Fruit fly (Drosophila melanogaster) whole organism, embryonic: Measurements from ENCODE around the gene CG14253.

ENCODE experiments used
- B-H1 ChIP-seq: fragments of 200-800 bp; sonication (Bioruptor generic); IDR thresholded peaks from 3 replicates; pipeline ENCODE4 v1.3.6; 2022; ENCODE audit warnings: missing biosample characterization, missing genetic modification characterization
- Blimp-1 ChIP-seq: fragments of 200-800 bp; sonication (Bioruptor generic); optimal IDR thresholded peaks from 3 replicates; lab custom pipeline; 2018; ENCODE audit warnings: missing biosample characterization, missing genetic modification characterization, mild to moderate bottlenecking, moderate library complexity, missing genetic modification reagents
- CG10147 ChIP-seq: fragments of 200-800 bp; sonication (Bioruptor generic); optimal IDR thresholded peaks from 2 replicates; lab custom pipeline; 2019; ENCODE audit warnings: missing biosample characterization, mild to moderate bottlenecking, missing genetic modification characterization, moderate library complexity
- CG10321 ChIP-seq: fragments of 200-800 bp; sonication (Bioruptor generic); IDR thresholded peaks from 2 replicates; pipeline ENCODE4 v1.3.6; 2022; ENCODE audit warnings: missing biosample characterization, missing genetic modification characterization
- CG10366 ChIP-seq: fragments of 200-800 bp; sonication (Bioruptor generic); IDR thresholded peaks from 2 replicates; pipeline ENCODE4 v1.3.6; 2022; ENCODE audit warnings: missing biosample characterization, missing genetic modification characterization
- CG10543 ChIP-seq: fragments of 200-800 bp; sonication (Bioruptor generic); optimal IDR thresholded peaks from 3 replicates; lab custom pipeline; 2017; ENCODE audit warnings: missing biosample characterization, mild to moderate bottlenecking, missing genetic modification characterization, moderate library complexity
- CG11456 ChIP-seq: fragments of 200-800 bp; sonication (Bioruptor generic); IDR thresholded peaks from 3 replicates; pipeline ENCODE4 v1.3.6; 2022; ENCODE audit warnings: missing biosample characterization, missing genetic modification characterization
- CG12071 ChIP-seq: fragments of 200-800 bp; sonication (Bioruptor generic); optimal IDR thresholded peaks from 3 replicates; lab custom pipeline; 2018; ENCODE audit warnings: missing biosample characterization, mild to moderate bottlenecking, missing genetic modification characterization
- CG1233 ChIP-seq: fragments of 200-800 bp; sonication (Bioruptor generic); optimal IDR thresholded peaks from 4 replicates; lab custom pipeline; 2018; ENCODE audit warnings: missing biosample characterization, mild to moderate bottlenecking, missing genetic modification characterization
- CG12769 ChIP-seq: fragments of 200-800 bp; sonication (Bioruptor generic); optimal IDR thresholded peaks from 2 replicates; lab custom pipeline; 2019; ENCODE audit warnings: missing biosample characterization, mild to moderate bottlenecking, missing genetic modification characterization, moderate library complexity
- CG14860 ChIP-seq: fragments of 200-800 bp; sonication (Bioruptor generic); IDR thresholded peaks from 3 replicates; pipeline ENCODE4 v1.3.6; 2022; ENCODE audit warnings: missing biosample characterization, missing genetic modification characterization; ENCODE audit not compliant: partially characterized antibody
- CG14965 ChIP-seq: fragments of 200-800 bp; sonication (Bioruptor generic); optimal IDR thresholded peaks from 2 replicates; lab custom pipeline; 2016; ENCODE audit warnings: missing biosample characterization, missing genetic modification characterization, borderline replicate concordance
- CG17328 ChIP-seq: fragments of 200-800 bp; sonication (Bioruptor generic); IDR thresholded peaks from 2 replicates; pipeline ENCODE4 v1.3.6; 2022; ENCODE audit warnings: missing biosample characterization, missing genetic modification characterization
- CG2678 ChIP-seq: fragments of 200-800 bp; sonication (Bioruptor generic); optimal IDR thresholded peaks from 3 replicates; lab custom pipeline; 2019; ENCODE audit warnings: missing biosample characterization, mild to moderate bottlenecking, missing genetic modification characterization, moderate library complexity
- CG3281 ChIP-seq: fragments of 200-800 bp; sonication (Bioruptor generic); optimal IDR thresholded peaks from 3 replicates; lab custom pipeline; 2017; ENCODE audit warnings: missing biosample characterization, mild to moderate bottlenecking, missing genetic modification characterization
- CG3726 ChIP-seq: fragments of 200-800 bp; sonication (Bioruptor generic); IDR thresholded peaks from 3 replicates; pipeline ENCODE4, ENCODE4 v1.3.6; 2022; ENCODE audit warnings: missing biosample characterization, missing genetic modification characterization
- CG4820 ChIP-seq: fragments of 200-800 bp; sonication (Bioruptor generic); optimal IDR thresholded peaks from 3 replicates; lab custom pipeline; 2016; ENCODE audit warnings: missing biosample characterization, missing genetic modification characterization
- CG6175 ChIP-seq: fragments of 200-800 bp; sonication (Bioruptor generic); IDR thresholded peaks from 3 replicates; pipeline ENCODE4 v1.3.6; 2022; ENCODE audit warnings: missing biosample characterization, missing genetic modification characterization
- CG6791 ChIP-seq: fragments of 200-800 bp; sonication (Bioruptor generic); IDR thresholded peaks from 3 replicates; pipeline ENCODE4 v1.3.6; 2022; ENCODE audit warnings: missing biosample characterization, missing genetic modification characterization; ENCODE audit not compliant: partially characterized antibody
- CG7987 ChIP-seq: fragments of 200-800 bp; sonication (Bioruptor generic); optimal IDR thresholded peaks from 2 replicates; lab custom pipeline; 2018; ENCODE audit warnings: missing biosample characterization, mild to moderate bottlenecking, missing genetic modification characterization, moderate library complexity
- CG8765 ChIP-seq: fragments of 200-800 bp; sonication (Bioruptor generic); IDR thresholded peaks from 2 replicates; pipeline ENCODE4 v1.3.6; 2022; ENCODE audit warnings: missing biosample characterization, missing genetic modification characterization
- CrebB ChIP-seq: fragments of 200-800 bp; sonication (Bioruptor generic); optimal IDR thresholded peaks from 3 replicates; lab custom pipeline; 2018; ENCODE audit warnings: missing biosample characterization, mild to moderate bottlenecking, missing genetic modification characterization
- Dbx ChIP-seq: fragments of 200-800 bp; sonication (Bioruptor generic); IDR thresholded peaks from 3 replicates; pipeline ENCODE4 v1.3.6; 2022; ENCODE audit warnings: missing biosample characterization, missing genetic modification characterization
- Deaf1 ChIP-seq: fragments of 200-800 bp; optimal IDR thresholded peaks from 3 replicates; lab custom pipeline; 2019; ENCODE audit warnings: missing biosample characterization, mild to moderate bottlenecking, missing genetic modification characterization, moderate library complexity
- Fer3 ChIP-seq: fragments of 200-800 bp; sonication (Bioruptor generic); optimal IDR thresholded peaks from 2 replicates; lab custom pipeline; 2018; ENCODE audit warnings: missing biosample characterization, mild to moderate bottlenecking, missing genetic modification characterization, moderate library complexity
- Hmr ChIP-seq: fragments of 200-800 bp; sonication (Bioruptor generic); optimal IDR thresholded peaks from 3 replicates; lab custom pipeline; 2017; ENCODE audit warnings: mild to moderate bottlenecking, missing biosample characterization, missing genetic modification reagents, missing genetic modification characterization
- Hr39 ChIP-seq: fragments of >200 bp; optimal IDR thresholded peaks from 2 replicates; lab custom pipeline; 2017
- Med ChIP-seq: fragments of 200-800 bp; sonication (Bioruptor generic); peaks from one replicate; lab custom pipeline; 2016; ENCODE audit warnings: missing biosample characterization, missing genetic modification characterization, mild to moderate bottlenecking, inconsistent platforms, moderate library complexity
- Meics ChIP-seq: fragments of 200-800 bp; sonication (Bioruptor generic); optimal IDR thresholded peaks from 2 replicates; lab custom pipeline; 2017; ENCODE audit warnings: missing biosample characterization, mild to moderate bottlenecking, missing genetic modification characterization
- NFAT ChIP-seq: fragments of 200-800 bp; sonication (Bioruptor generic); IDR thresholded peaks from 2 replicates; pipeline ENCODE4 v1.3.6; 2022; ENCODE audit warnings: missing biosample characterization, missing genetic modification characterization
- Nf-YB ChIP-seq: fragments of 200-800 bp; sonication (Bioruptor generic); optimal IDR thresholded peaks from 3 replicates; lab custom pipeline; 2019; ENCODE audit warnings: missing biosample characterization, mild to moderate bottlenecking, missing genetic modification characterization, moderate library complexity
- Rfx ChIP-seq: fragments of 200-800 bp; sonication (Bioruptor generic); IDR thresholded peaks from 2 replicates; pipeline ENCODE4 v1.3.6; 2022; ENCODE audit warnings: missing biosample characterization, missing genetic modification characterization
- amos ChIP-seq: fragments of 200-800 bp; sonication (Bioruptor generic); IDR thresholded peaks from 2 replicates; pipeline ENCODE4 v1.3.6; 2022; ENCODE audit warnings: missing biosample characterization, missing genetic modification characterization; ENCODE audit not compliant: partially characterized antibody
- aop ChIP-seq: fragments of 200-800 bp; sonication (Bioruptor generic); IDR thresholded peaks from 2 replicates; pipeline ENCODE4 v1.3.6; 2022; ENCODE audit warnings: missing biosample characterization, missing genetic modification characterization
- caup ChIP-seq: fragments of 200-800 bp; sonication (Bioruptor generic); optimal IDR thresholded peaks from 3 replicates; lab custom pipeline; 2017; ENCODE audit warnings: missing biosample characterization, mild to moderate bottlenecking, missing genetic modification characterization, moderate library complexity; ENCODE audit not compliant: severe bottlenecking
- chm ChIP-seq: fragments of 200-800 bp; sonication (Bioruptor generic); IDR thresholded peaks from 2 replicates; pipeline ENCODE4 v1.3.6; 2022; ENCODE audit warnings: missing biosample characterization, missing genetic modification characterization
- crol ChIP-seq: fragments of 200-800 bp; sonication (Bioruptor generic); IDR thresholded peaks from 2 replicates; pipeline ENCODE4 v1.3.6; 2022; ENCODE audit warnings: missing biosample characterization, missing genetic modification characterization
- cwo ChIP-seq: fragments of 200-800 bp; sonication (Bioruptor generic); optimal IDR thresholded peaks from 3 replicates; lab custom pipeline; 2017; ENCODE audit warnings: missing biosample characterization, missing genetic modification characterization, mild to moderate bottlenecking, moderate library complexity, missing genetic modification reagents
- fd3F ChIP-seq: fragments of 200-800 bp; sonication (Bioruptor generic); optimal IDR thresholded peaks from 2 replicates; lab custom pipeline; 2018; ENCODE audit warnings: missing biosample characterization, mild to moderate bottlenecking, missing genetic modification characterization, moderate library complexity
- gce ChIP-seq: fragments of 200-800 bp; sonication (Bioruptor generic); IDR thresholded peaks from 3 replicates; pipeline ENCODE4 v1.3.6; 2022; ENCODE audit warnings: missing biosample characterization, missing genetic modification characterization
- gro ChIP-seq: fragments of 200-800 bp; sonication (Bioruptor generic); optimal IDR thresholded peaks from 2 replicates; lab custom pipeline; 2016; ENCODE audit warnings: missing biosample characterization, missing genetic modification characterization
- gt ChIP-seq: fragments of 200-800 bp; sonication (Bioruptor generic); IDR thresholded peaks from 2 replicates; pipeline ENCODE4 v1.3.6; 2022; ENCODE audit warnings: missing biosample characterization, missing genetic modification characterization
- lab ChIP-seq: fragments of 200-800 bp; sonication (Bioruptor generic); optimal IDR thresholded peaks from 3 replicates; lab custom pipeline; 2017; ENCODE audit warnings: missing biosample characterization, missing genetic modification characterization, mild to moderate bottlenecking, moderate library complexity, missing genetic modification reagents
- maf-S ChIP-seq: fragments of 200-800 bp; sonication (Bioruptor generic); optimal IDR thresholded peaks from 2 replicates; lab custom pipeline; 2016; ENCODE audit warnings: missing biosample characterization, missing genetic modification characterization
- otp ChIP-seq: fragments of 200-800 bp; sonication (Bioruptor generic); IDR thresholded peaks from 3 replicates; pipeline ENCODE4, ENCODE4 v1.3.6; 2022; ENCODE audit warnings: missing biosample characterization, missing genetic modification characterization
- pros ChIP-seq: fragments of 200-800 bp; sonication (Bioruptor generic); optimal IDR thresholded peaks from 3 replicates; lab custom pipeline; 2019; ENCODE audit warnings: missing biosample characterization, mild to moderate bottlenecking, missing genetic modification characterization, moderate library complexity
- sd ChIP-seq: fragments of 200-800 bp; sonication (Bioruptor generic); optimal IDR thresholded peaks from 3 replicates; lab custom pipeline; 2018; ENCODE audit warnings: missing biosample characterization, mild to moderate bottlenecking, missing genetic modification characterization, moderate library complexity
- sim ChIP-seq: fragments of 200-800 bp; sonication (Bioruptor generic); IDR thresholded peaks from 2 replicates; pipeline ENCODE4 v1.3.6; 2022; ENCODE audit warnings: missing biosample characterization, missing genetic modification characterization
- sob ChIP-seq: fragments of 200-800 bp; sonication (Bioruptor generic); IDR thresholded peaks from 2 replicates; pipeline ENCODE4 v1.3.6; 2022; ENCODE audit warnings: missing biosample characterization, missing genetic modification characterization
- tio ChIP-seq: fragments of 200-800 bp; sonication (Bioruptor generic); optimal IDR thresholded peaks from 2 replicates; lab custom pipeline; 2017; ENCODE audit warnings: missing biosample characterization, missing genetic modification characterization, inconsistent platforms

Gene CG14253

DNA sequence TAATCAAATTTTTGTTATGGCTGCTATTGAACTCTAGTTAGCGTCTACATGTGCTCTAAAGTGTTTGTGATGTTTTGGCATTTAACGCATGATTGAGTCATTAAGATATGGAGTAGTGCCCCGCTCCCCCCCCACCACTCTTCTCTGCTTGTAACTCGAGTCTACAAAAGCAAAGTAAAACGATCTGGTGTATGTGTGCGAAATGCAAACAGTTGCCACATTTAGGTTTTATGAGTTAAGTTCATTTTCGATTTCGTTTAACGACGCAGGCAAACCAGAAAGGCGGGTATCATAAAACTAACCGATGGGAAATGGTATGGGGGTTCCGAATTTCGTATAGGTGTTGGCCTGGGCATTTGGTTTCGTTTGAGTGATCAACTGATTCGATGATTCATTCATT, 43.8 kb upstream of the CG14253 start (continued):
- TF ChIP-seq CG14965 (GFP tag; lab: Kevin White, UChicago) (no peak), CG7987 (GFP tag; lab: Kevin White, UChicago) (peak; percentile 25), gt (GFP tag; lab: Robert Waterston, UW) (no peak), sd (tag; lab: Kevin White, UChicago) (peak; percentile 67), Dbx (GFP tag; lab: Robert Waterston, UW) (0 out of 3 replicates have a peak, but pooled peaks have one; percentile 30), NFAT (GFP tag; lab: Robert Waterston, UW) (peak; percentile 22; the same call in 1 of the 2 replicates), CG10366 (GFP tag; lab: Robert Waterston, UW) (no peak), CG3281 (peak; percentile 5), aop (GFP tag; lab: Robert Waterston, UW) (no peak), Hmr (peak; percentile 18), Deaf1 (peak; percentile 6), amos (peak; percentile 29; the same call in 1 of the 2 replicates), CG12769 (tag; lab: Kevin White, UChicago) (peak; percentile 54), CG6175 (0 out of 3 replicates have a peak, but pooled peaks have one; percentile 41), Meics (GFP tag; lab: Kevin White, UChicago) (peak; percentile 26), Rfx (GFP tag; lab: Robert Waterston, UW) (peak; percentile 24; the same call in 1 of the 2 replicates), Blimp-1 (GFP tag; lab: Kevin White, UChicago) (peak; percentile 61), lab (GFP tag; lab: Kevin White, UChicago) (peak; percentile 27), caup (peak; percentile 39), CG6791 (no peak), CG10543 (GFP tag; lab: Kevin White, UChicago) (peak; percentile 34), Fer3 (tag; lab: Kevin White, UChicago) (peak; percentile 12), CG3726 (no peak), CG2678 (tag; lab: Kevin White, UChicago) (peak; percentile 37), sob (GFP tag; lab: Robert Waterston, UW) (no peak), pros (GFP tag; lab: Kevin White, UChicago) (no peak), CG11456 (GFP tag; lab: Robert Waterston, UW) (no peak), CG14860 (GFP tag; lab: Robert Waterston, UW) (no peak), sim (GFP tag; lab: Robert Waterston, UW) (no peak), Nf-YB (GFP tag; lab: Kevin White, UChicago) (no peak), maf-S (GFP tag; lab: Kevin White, UChicago) (no peak), CG17328 (GFP tag; lab: Robert Waterston, UW) (no peak), otp (GFP tag; lab: Robert Waterston, UW) (0 out of 3 replicates have a peak, but pooled peaks have one; percentile 15), CG10321 (GFP tag; lab: Robert Waterston, UW) (peak; percentile 53; the same call in 1 of the 2 replicates), Med (GFP tag; lab: Kevin White, UChicago) (peak; percentile 69), CrebB (tag; lab: Kevin White, UChicago) (no peak), fd3F (GFP tag; lab: Kevin White, UChicago) (no peak), B-H1 (GFP tag; lab: Robert Waterston, UW) (no peak), CG4820 (GFP tag; lab: Kevin White, UChicago) (no peak), CG10147 (GFP tag; lab: Kevin White, UChicago) (peak; percentile 15), chm (no peak), CG8765 (GFP tag; lab: Robert Waterston, UW) (no peak), gce (GFP tag; lab: Robert Waterston, UW) (no peak), gro (GFP tag; lab: Kevin White, UChicago) (peak; percentile 3), CG12071 (GFP tag; lab: Kevin White, UChicago) (peak; percentile 42), cwo (GFP tag; lab: Kevin White, UChicago) (peak; percentile 41), CG1233 (GFP tag; lab: Kevin White, UChicago) (peak; percentile 1), crol (GFP tag; lab: Robert Waterston, UW) (peak; percentile 72), Hr39 (no peak), tio (GFP tag; lab: Kevin White, UChicago) (no peak)
